Worm (Caenorhabditis elegans): ENCODE measurements around the gene Y37E11AR.7.

The Y37E11AR.7 gene

ce11 chrIV:3731430-3731829, 23.8 kb downstream of the Y37E11AR.7 start:
- TF ChIP-seq dmd-8 (GFP tag; IDR thresholded peaks at IDR 0.05) (0 out of 2 replicates have a peak, but pooled peaks have one; percentile 3), daf-8 (GFP tag; IDR thresholded peaks at IDR 0.05) (no peak), lsy-2 (tag; optimal IDR thresholded peaks at IDR 0.05) (no peak), set-16 (GFP tag; IDR thresholded peaks at IDR 0.05) (peak; percentile 78)

DNA sequence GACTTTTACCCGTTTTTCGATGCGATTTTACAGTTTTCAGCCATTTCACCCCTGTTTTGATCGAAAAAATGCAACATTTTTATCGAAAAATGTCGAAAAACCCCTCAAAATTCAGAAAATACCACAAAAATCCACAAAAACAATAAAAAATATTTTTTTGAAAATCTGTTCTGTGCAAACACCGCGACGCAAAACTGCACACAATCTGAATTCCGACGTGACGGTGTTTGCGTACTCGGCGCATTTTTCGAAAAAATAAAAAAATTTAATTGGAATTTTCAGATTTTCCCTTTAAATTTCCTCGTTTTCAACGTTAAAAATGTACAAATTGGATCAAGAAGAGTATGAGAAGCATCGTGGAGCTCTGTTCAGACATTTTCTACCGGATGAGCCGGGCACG, 29.4 kb downstream of the Y37E11AR.7 start, which contains the start of gene smgl-2:
Gene smgl-2 (plus strand): TSS at position 320 of the 400 bp plus-strand sequence.
- TF ChIP-seq dpl-1 (GFP tag; optimal IDR thresholded peaks at IDR 0.05) (peak; percentile 86), tag-97 (GFP tag; IDR thresholded peaks at IDR 0.05) (no peak), dve-1 (tag; optimal IDR thresholded peaks at IDR 0.05; ENCODE audit: insufficient read depth) (peak; percentile 59), pha-4 (GFP tag; IDR thresholded peaks at IDR 0.05) (0 out of 2 replicates have a peak, but pooled peaks have one; percentile 12), pha-4 (tag; optimal IDR thresholded peaks at IDR 0.05) (no peak), nhr-42 (GFP tag; IDR thresholded peaks at IDR 0.05) (no peak), daf-19 (GFP tag; conservative IDR thresholded peaks at IDR 0.05) (no peak), lsy-2 (tag; optimal IDR thresholded peaks at IDR 0.05) (peak in 1 of 2 experiments; percentile 88), nhr-77 (tag; optimal IDR thresholded peaks at IDR 0.05) (peak; percentile 10), lin-38 (GFP tag; IDR thresholded peaks at IDR 0.05) (peak; percentile 80), hlh-11 (tag; optimal IDR thresholded peaks at IDR 0.05) (peak; percentile 48), hif-1 (tag; optimal IDR thresholded peaks at IDR 0.05) (peak in 1 of 2 experiments; percentile 0), lin-13 (GFP tag; optimal IDR thresholded peaks at IDR 0.05) (peak; percentile 37), mep-1 (tag; optimal IDR thresholded peaks at IDR 0.05) (peak; percentile 54), dmd-6 (GFP tag; IDR thresholded peaks at IDR 0.05) (0 out of 2 replicates have a peak, but pooled peaks have one; percentile 29), mes-2 (tag; optimal IDR thresholded peaks at IDR 0.05; ENCODE audit: poor library complexity, severe bottlenecking) (peak; percentile 80), skn-1 (tag; optimal IDR thresholded peaks at IDR 0.05) (no peak), ceh-20 (GFP tag; IDR thresholded peaks at IDR 0.05) (0 out of 2 replicates have a peak, but pooled peaks have one; percentile 29), lin-15B (tag; optimal IDR thresholded peaks at IDR 0.05) (peak; percentile 38), hlh-30 (tag; optimal IDR thresholded peaks at IDR 0.05; ENCODE audit: insufficient read depth) (peak; percentile 68), nhr-6 (tag; optimal IDR thresholded peaks at IDR 0.05) (peak; percentile 10), madf-9 (GFP tag; conservative IDR thresholded peaks at IDR 0.05) (no peak), nhr-28 (tag; optimal IDR thresholded peaks at IDR 0.05) (peak; percentile 32), daf-16 (GFP tag; optimal IDR thresholded peaks at IDR 0.05) (no peak), daf-16 (tag; optimal IDR thresholded peaks at IDR 0.05) (peak; percentile 34), hmg-1.1 (GFP tag; IDR thresholded peaks at IDR 0.05) (peak; percentile 43)

DNA sequence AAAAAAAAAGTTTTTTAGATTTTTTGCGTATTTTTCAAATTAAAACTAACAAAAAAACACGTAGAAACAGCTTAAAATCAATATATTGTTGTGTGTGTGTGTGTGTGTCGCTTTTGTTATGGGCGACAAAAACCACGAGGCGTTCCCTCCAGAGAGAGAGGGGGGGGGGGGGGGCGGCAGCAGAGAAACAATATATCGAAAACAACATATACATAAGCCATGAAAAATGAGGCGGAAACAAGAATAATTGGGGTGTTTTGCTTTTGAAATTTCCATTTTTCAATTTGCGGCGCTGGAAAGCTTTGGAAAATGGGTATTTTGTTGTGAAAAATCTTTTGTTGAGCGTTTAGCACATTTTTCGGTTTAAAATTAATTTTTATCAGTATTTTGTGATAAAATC, 29.9 kb downstream of the Y37E11AR.7 start, which contains the start of gene Y37E11AM.2:
Gene Y37E11AM.2 (minus strand): TSS at position 101 of the 400 bp plus-strand sequence.
- TF ChIP-seq lin-39 (tag; optimal IDR thresholded peaks at IDR 0.05) (no peak), hmg-1.1 (GFP tag; IDR thresholded peaks at IDR 0.05) (no peak), dmd-9 (GFP tag; IDR thresholded peaks at IDR 0.05) (no peak), F44E2.7 (GFP tag; IDR thresholded peaks at IDR 0.05) (no peak), ceh-44 (GFP tag; IDR thresholded peaks at IDR 0.05) (no peak)

- TF ChIP-seq snpc-1.2 (GFP tag; IDR thresholded peaks at IDR 0.05) (no peak), ZK337.2 (GFP tag; IDR thresholded peaks at IDR 0.05) (no peak), nhr-25 (tag; optimal IDR thresholded peaks at IDR 0.05; ENCODE audit: borderline replicate concordance, insufficient read depth) (no peak), snpc-4 (tag; optimal IDR thresholded peaks at IDR 0.05) (no peak), cey-2 (tag; optimal IDR thresholded peaks at IDR 0.05; ENCODE audit: borderline replicate concordance, insufficient read depth) (no peak), sdz-12 (GFP tag; optimal IDR thresholded peaks at IDR 0.05) (no peak), T26A8.4 (GFP tag; IDR thresholded peaks at IDR 0.05) (no peak), zfp-3 (GFP tag; conservative IDR thresholded peaks at IDR 0.05) (no peak), R02D3.7 (tag; optimal IDR thresholded peaks at IDR 0.05) (no peak), pha-4 (GFP tag; IDR thresholded peaks at IDR 0.05) (no peak), pha-4 (tag; optimal IDR thresholded peaks at IDR 0.05) (no peak), nhr-77 (tag; optimal IDR thresholded peaks at IDR 0.05) (no peak), ztf-7 (tag; optimal IDR thresholded peaks at IDR 0.05) (no peak), ceh-62 (tag; optimal IDR thresholded peaks at IDR 0.05) (no peak)
These were observed 32.6 kb downstream of the Y37E11AR.7 start, which contains the start of gene Y37E11AM.4 for ce11 chrIV:3722690-3723089. Gene Y37E11AM.4, minus strand, starts transcription at chrIV:3722790.
